Fruit fly (Drosophila melanogaster): ENCODE data around the gene CG17211.

CG17211 gene

DNA sequence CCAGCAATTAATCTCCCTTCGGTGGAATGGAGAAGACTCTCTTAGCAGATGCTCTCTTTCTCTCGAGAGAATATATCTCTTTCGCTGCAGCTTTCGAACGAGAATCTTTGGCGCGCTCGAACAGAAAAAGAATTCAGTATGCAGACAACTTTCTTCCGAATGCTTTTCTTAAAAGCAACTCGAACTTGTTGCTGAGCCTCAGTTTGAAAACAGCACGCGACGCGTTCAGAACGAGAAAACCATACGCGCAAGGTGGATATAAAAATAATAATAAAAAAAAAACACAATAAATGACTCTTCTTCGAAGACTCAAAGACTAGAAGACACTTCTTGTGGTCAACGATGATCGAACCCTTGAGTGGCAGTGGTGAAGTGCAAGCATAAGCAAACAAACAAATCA, at the start of gene CG17211:
Gene CG17211, plus strand, starts transcription at position 202 of the 400 bp plus-strand sequence.
- TF ChIP-seq Trl (optimal IDR thresholded peaks at IDR 0.05) (peak in 1 of 2 experiments; percentile 17), Trl (GFP tag; optimal IDR thresholded peaks at IDR 0.05) (no peak), sens (GFP tag) (peak; percentile 29), pan (optimal IDR thresholded peaks at IDR 0.05) (no peak), pan (GFP tag; optimal IDR thresholded peaks at IDR 0.05 in 1 of 2, IDR thresholded peaks at IDR 0.05 in 1 of 2) (no peak), CG5180 (GFP tag; optimal IDR thresholded peaks at IDR 0.05) (peak; percentile 92)

DNA sequence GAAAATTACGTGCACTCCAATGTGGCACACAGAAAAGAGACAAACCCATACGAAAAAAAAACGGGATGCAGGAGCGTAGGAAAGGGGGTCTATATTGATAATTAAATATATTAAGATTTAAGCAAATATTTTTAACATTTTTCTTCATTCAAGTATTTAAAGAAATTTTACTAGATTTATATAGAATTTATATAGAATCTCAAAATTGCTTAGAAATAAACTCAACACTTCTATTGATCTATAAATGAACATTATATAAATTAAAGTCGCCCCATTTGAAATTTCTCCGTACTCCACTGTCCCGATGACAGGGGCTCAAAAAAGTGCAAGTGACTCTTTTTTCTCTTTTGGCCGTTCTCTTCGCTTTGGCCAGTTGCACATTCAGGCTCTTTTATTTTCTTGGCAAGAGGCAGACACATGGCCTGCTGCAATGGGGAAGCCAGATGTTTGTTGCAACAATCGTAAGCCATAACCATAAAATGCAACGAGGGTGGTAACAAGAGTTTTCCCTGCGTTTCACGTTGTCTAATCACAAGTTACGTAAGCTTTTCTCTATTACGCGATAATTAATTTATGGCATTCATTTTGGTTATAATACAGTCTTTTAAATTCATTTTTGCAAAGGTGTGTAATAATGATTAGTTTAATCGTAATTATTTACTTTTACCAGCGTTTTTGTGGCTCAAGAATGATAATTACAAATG, 48.3 kb upstream of the CG17211 start:
- TF ChIP-seq Six4 (GFP tag; optimal IDR thresholded peaks at IDR 0.05) (no peak), CG16779 (GFP tag; IDR thresholded peaks at IDR 0.05) (no peak), CG3995 (GFP tag; optimal IDR thresholded peaks at IDR 0.05) (no peak), CG8388 (GFP tag; optimal IDR thresholded peaks at IDR 0.05) (peak; percentile 55), Hr78 (GFP tag; optimal IDR thresholded peaks at IDR 0.05) (no peak), Deaf1 (tag; optimal IDR thresholded peaks at IDR 0.05) (no peak), CG15011 (GFP tag; optimal IDR thresholded peaks at IDR 0.05) (no peak), jigr1 (GFP tag; IDR thresholded peaks at IDR 0.05) (no peak), kay (GFP tag; optimal IDR thresholded peaks at IDR 0.05) (no peak), toy (GFP tag; IDR thresholded peaks at IDR 0.05) (no peak), Poxn (GFP tag; IDR thresholded peaks at IDR 0.05) (no peak), btn (GFP tag; optimal IDR thresholded peaks at IDR 0.05) (no peak), CG4424 (GFP tag; optimal IDR thresholded peaks at IDR 0.05) (peak; percentile 26), Taf1 (GFP tag; IDR thresholded peaks at IDR 0.05) (no peak), CG12769 (tag; optimal IDR thresholded peaks at IDR 0.05) (no peak), ac (GFP tag; optimal IDR thresholded peaks at IDR 0.05) (no peak), az2 (GFP tag; optimal IDR thresholded peaks at IDR 0.05) (peak; percentile 32), Lpt (GFP tag; optimal IDR thresholded peaks at IDR 0.05) (no peak), CG8924 (tag; optimal IDR thresholded peaks at IDR 0.05) (peak; percentile 53), CG2712 (tag; optimal IDR thresholded peaks at IDR 0.05) (peak; percentile 75), CG34422 (GFP tag; IDR thresholded peaks at IDR 0.05) (no peak), fd102C (GFP tag; optimal IDR thresholded peaks at IDR 0.05) (no peak), crc (GFP tag; optimal IDR thresholded peaks at IDR 0.05) (no peak), nerfin-2 (GFP tag; IDR thresholded peaks at IDR 0.05; ENCODE audit: partially characterized antibody) (no peak), ERR (GFP tag; optimal IDR thresholded peaks at IDR 0.05) (no peak), Blimp-1 (GFP tag; optimal IDR thresholded peaks at IDR 0.05) (peak; percentile 90), CG32532 (GFP tag; IDR thresholded peaks at IDR 0.05) (no peak), CG11085 (GFP tag; IDR thresholded peaks at IDR 0.05) (no peak), CG17359 (tag; optimal IDR thresholded peaks at IDR 0.05) (peak; percentile 30), CG2875 (GFP tag; optimal IDR thresholded peaks at IDR 0.05) (peak; percentile 32), CG9609 (GFP tag; optimal IDR thresholded peaks at IDR 0.05) (no peak), chinmo (GFP tag; IDR thresholded peaks at IDR 0.05; ENCODE audit: partially characterized antibody) (no peak), cg (GFP tag; optimal IDR thresholded peaks at IDR 0.05) (no peak), trem (tag; optimal IDR thresholded peaks at IDR 0.05) (peak; percentile 23), sima (GFP tag; optimal IDR thresholded peaks at IDR 0.05) (no peak), CG34224 (GFP tag; IDR thresholded peaks at IDR 0.05; ENCODE audit: partially characterized antibody) (no peak), Dbx (GFP tag; IDR thresholded peaks at IDR 0.05) (no peak), lov (optimal IDR thresholded peaks at IDR 0.05) (no peak), lov (GFP tag; IDR thresholded peaks at IDR 0.05) (no peak), danr (GFP tag; IDR thresholded peaks at IDR 0.05) (no peak), bcd (GFP tag; optimal IDR thresholded peaks at IDR 0.05) (no peak), twi (tag; optimal IDR thresholded peaks at IDR 0.05) (no peak), trh (GFP tag; optimal IDR thresholded peaks at IDR 0.05) (no peak), Dad (GFP tag; optimal IDR thresholded peaks at IDR 0.05) (no peak)

Data from whole organism, embryonic.